Worm (Caenorhabditis elegans) whole organism, L2 larva: ENCODE results near the gene npr-38.

Experiments
- F13H6.1 ChIP-seq: sonication (generic microtip); optimal IDR thresholded peaks from 2 replicates; lab custom pipeline; 2016; ENCODE audit warnings: missing genetic modification characterization, missing compliant biosample characterization
- Y55F3AM.14 ChIP-seq: fragments of 200-800 bp; sonication (Bioruptor generic); optimal IDR thresholded peaks from 2 replicates; lab custom pipeline; 2018; ENCODE audit warnings: mild to moderate bottlenecking, missing genetic modification characterization, missing compliant biosample characterization
- alr-1 ChIP-seq: fragments of 150-350 bp; optimal IDR thresholded peaks from 2 replicates; lab custom pipeline; 2014; ENCODE audit warnings: missing biosample characterization, missing genetic modification characterization
- ama-1 ChIP-seq: fragments of 150-350 bp; optimal IDR thresholded peaks from 2 replicates; lab custom pipeline; 2018; ENCODE audit warnings: inconsistent platforms
- blmp-1 ChIP-seq: sonication (generic microtip); optimal IDR thresholded peaks from 2 replicates; lab custom pipeline; 2017; ENCODE audit warnings: missing genetic modification characterization, mild to moderate bottlenecking, missing compliant biosample characterization, antibody characterized with exemption, moderate library complexity; ENCODE audit not compliant: insufficient read depth
- ceh-16 ChIP-seq: fragments of 150-350 bp; optimal IDR thresholded peaks from 2 replicates; lab custom pipeline; 2014; ENCODE audit warnings: missing biosample characterization, missing genetic modification characterization
- crh-2 ChIP-seq: sonication (generic microtip); optimal IDR thresholded peaks from 2 replicates; lab custom pipeline; 2017; ENCODE audit warnings: missing biosample characterization, missing genetic modification characterization
- dmd-4 ChIP-seq: sonication (generic microtip); optimal IDR thresholded peaks from 2 replicates; lab custom pipeline; 2017; ENCODE audit warnings: missing biosample characterization, missing genetic modification characterization
- fos-1 ChIP-seq: fragments of 150-350 bp; optimal IDR thresholded peaks from 2 replicates; lab custom pipeline; 2014; ENCODE audit warnings: missing biosample characterization, missing genetic modification characterization
- gmeb-1 ChIP-seq: fragments of 150-350 bp; optimal IDR thresholded peaks from 2 replicates; lab custom pipeline; 2014; ENCODE audit warnings: missing biosample characterization, missing genetic modification characterization
- lin-11 ChIP-seq: fragments of 150-350 bp; sonication (generic microtip); optimal IDR thresholded peaks from 2 replicates; lab custom pipeline; 2014; ENCODE audit warnings: missing biosample characterization, missing genetic modification characterization, inconsistent platforms, mixed read lengths
- mab-5 ChIP-seq: fragments of 150-350 bp; optimal IDR thresholded peaks from 2 replicates; lab custom pipeline; 2014; ENCODE audit warnings: missing biosample characterization, missing genetic modification characterization
- nhr-10 ChIP-seq: sonication (generic microtip); optimal IDR thresholded peaks from 2 replicates; lab custom pipeline; 2017; ENCODE audit warnings: missing biosample characterization, missing genetic modification characterization
- nhr-11 ChIP-seq: fragments of 150-350 bp; optimal IDR thresholded peaks from 2 replicates; lab custom pipeline; 2014; ENCODE audit warnings: missing biosample characterization, missing genetic modification characterization
- nhr-21 ChIP-seq: fragments of 150-350 bp; optimal IDR thresholded peaks from 2 replicates; lab custom pipeline; 2014; ENCODE audit warnings: missing biosample characterization, missing genetic modification characterization
- nhr-23 ChIP-seq: fragments of 150-350 bp; optimal IDR thresholded peaks from 2 replicates; lab custom pipeline; 2014; ENCODE audit warnings: missing biosample characterization, missing genetic modification reagents, missing genetic modification characterization
- nhr-25 ChIP-seq: fragments of 150-350 bp; sonication (generic microtip); optimal IDR thresholded peaks from 3 replicates; lab custom pipeline; 2014; ENCODE audit warnings: missing biosample characterization, missing genetic modification characterization
- nhr-6 ChIP-seq: fragments of 150-350 bp; optimal IDR thresholded peaks from 2 replicates; lab custom pipeline; 2014; ENCODE audit warnings: missing biosample characterization, missing genetic modification characterization
- nhr-77 ChIP-seq: fragments of 150-350 bp; optimal IDR thresholded peaks from 2 replicates; lab custom pipeline; 2014; ENCODE audit warnings: missing biosample characterization, missing genetic modification characterization
- sem-4 ChIP-seq: fragments of 150-350 bp; optimal IDR thresholded peaks from 2 replicates; lab custom pipeline; 2014; ENCODE audit warnings: missing biosample characterization, missing genetic modification reagents, missing genetic modification characterization
- skn-1 ChIP-seq: sonication (generic microtip); optimal IDR thresholded peaks from 2 replicates; lab custom pipeline; 2017; ENCODE audit warnings: missing biosample characterization, missing genetic modification characterization
- sma-9 ChIP-seq, 2 experiments: fragments of 150-350 bp in 1 of 2; sonication (generic microtip) in 1 of 2; optimal IDR thresholded peaks; 2 replicates each; lab custom pipeline; 2014 to 2016; ENCODE audit warnings: missing genetic modification characterization in 2 of 2, mild to moderate bottlenecking in 1 of 2, missing biosample characterization in 1 of 2, missing compliant biosample characterization in 1 of 2, missing genetic modification reagents in 1 of 2, moderate library complexity in 1 of 2
- snpc-4 ChIP-seq: fragments of 150-350 bp; optimal IDR thresholded peaks from 2 replicates; lab custom pipeline; 2014; ENCODE audit warnings: missing biosample characterization, missing genetic modification characterization
- unc-62 ChIP-seq: fragments of 150-350 bp; optimal IDR thresholded peaks from 2 replicates; lab custom pipeline; 2014; ENCODE audit warnings: missing biosample characterization, missing genetic modification reagents, missing genetic modification characterization
- ztf-11 ChIP-seq: sonication (generic microtip); optimal IDR thresholded peaks from 2 replicates; lab custom pipeline; 2017; ENCODE audit warnings: missing biosample characterization, missing genetic modification characterization
- ztf-4 ChIP-seq: fragments of 150-350 bp; optimal IDR thresholded peaks from 2 replicates; lab custom pipeline; 2014; ENCODE audit warnings: missing biosample characterization, missing genetic modification characterization

Gene npr-38

DNA sequence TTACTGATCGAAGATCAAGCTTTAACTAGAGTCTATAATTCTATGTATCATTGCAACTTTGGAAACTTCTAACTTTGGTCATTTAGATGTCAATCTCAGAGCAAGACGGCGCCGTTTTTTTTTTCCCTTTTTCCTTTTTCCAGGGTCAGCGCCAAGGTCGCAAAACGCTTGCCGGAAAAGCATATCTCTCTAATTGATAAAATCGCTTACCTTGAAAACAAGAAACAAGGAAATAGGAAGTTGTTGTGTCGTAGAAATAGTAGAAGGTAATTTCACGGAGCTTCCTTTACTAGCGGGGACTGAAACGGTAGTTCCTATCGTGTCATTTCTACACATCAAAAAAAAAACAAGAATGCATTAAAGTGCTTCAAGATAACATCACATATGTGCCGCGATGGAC, 9.9 kb downstream of the npr-38 start:
- TF ChIP-seq unc-62 (GFP tag; lab: Kevin White, UChicago) (no peak), nhr-6 (tag; lab: Kevin White, UChicago) (no peak), ztf-4 (no peak), nhr-11 (tag; lab: Kevin White, UChicago) (no peak), fos-1 (tag; lab: Kevin White, UChicago) (no peak), nhr-10 (tag; lab: Kevin White, UChicago) (no peak), mab-5 (no peak), lin-11 (tag; lab: Kevin White, UChicago) (no peak), alr-1 (tag; lab: Kevin White, UChicago) (no peak), nhr-21 (no peak), ceh-16 (tag; lab: Kevin White, UChicago) (no peak), nhr-23 (tag; lab: Kevin White, UChicago) (no peak), snpc-4 (tag; lab: Kevin White, UChicago) (no peak), nhr-77 (tag; lab: Kevin White, UChicago) (no peak), skn-1 (no peak)

ce11 chrX:6323129-6323528, 11.6 kb downstream of the npr-38 start, which contains the start of gene col-167:
Gene col-167, plus strand, starts transcription at chrX:6323488.
- TF ChIP-seq nhr-25 (tag; lab: Kevin White, UChicago) (peak; percentile 59), sma-9 (GFP tag; optimal IDR thresholded peaks at IDR 0.05; lab: Kevin White, UChicago) (no peak), sma-9 (tag; optimal IDR thresholded peaks at IDR 0.05; lab: Kevin White, UChicago) (no peak)

DNA sequence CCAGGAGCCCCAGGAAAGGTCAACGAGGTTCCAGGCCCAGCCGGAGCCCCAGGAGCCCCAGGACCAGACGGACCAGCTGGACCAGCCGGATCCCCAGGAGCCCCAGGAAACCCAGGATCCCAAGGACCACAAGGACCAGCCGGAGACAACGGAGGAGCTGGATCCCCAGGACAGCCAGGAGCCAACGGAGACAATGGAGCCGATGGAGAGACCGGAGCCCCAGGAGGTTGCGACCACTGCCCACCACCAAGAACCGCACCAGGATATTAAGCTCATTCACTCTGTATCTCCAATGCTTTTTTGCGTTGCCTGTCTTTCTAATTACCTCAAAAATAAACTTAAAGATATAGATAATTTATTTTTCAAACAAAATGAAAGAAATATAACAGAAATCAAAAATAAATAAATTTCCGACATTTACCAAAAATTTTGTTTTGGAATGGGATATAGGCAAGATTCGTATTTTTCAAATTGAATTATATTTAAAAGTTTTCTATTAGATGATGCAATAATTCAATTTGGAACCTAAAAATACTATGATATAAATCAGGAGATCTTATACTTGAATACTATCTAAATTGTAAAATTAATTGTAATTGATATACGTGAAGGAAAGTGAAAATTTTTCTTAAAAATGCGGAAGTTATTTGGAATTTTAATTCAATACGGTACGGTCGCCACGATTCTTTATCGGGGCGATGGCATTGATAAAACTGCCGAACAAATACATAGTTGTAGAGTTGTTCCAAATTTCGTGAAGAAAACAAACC, 12.8 kb downstream of the npr-38 start:
- TF ChIP-seq nhr-25 (tag; lab: Kevin White, UChicago): peak; percentile 64
- TF ChIP-seq nhr-10 (tag; lab: Kevin White, UChicago): peak; percentile 19
- TF ChIP-seq Y55F3AM.14: peak; percentile 44
- peak; percentile 61 for TF ChIP-seq blmp-1 (tag; lab: Kevin White, UChicago)

DNA sequence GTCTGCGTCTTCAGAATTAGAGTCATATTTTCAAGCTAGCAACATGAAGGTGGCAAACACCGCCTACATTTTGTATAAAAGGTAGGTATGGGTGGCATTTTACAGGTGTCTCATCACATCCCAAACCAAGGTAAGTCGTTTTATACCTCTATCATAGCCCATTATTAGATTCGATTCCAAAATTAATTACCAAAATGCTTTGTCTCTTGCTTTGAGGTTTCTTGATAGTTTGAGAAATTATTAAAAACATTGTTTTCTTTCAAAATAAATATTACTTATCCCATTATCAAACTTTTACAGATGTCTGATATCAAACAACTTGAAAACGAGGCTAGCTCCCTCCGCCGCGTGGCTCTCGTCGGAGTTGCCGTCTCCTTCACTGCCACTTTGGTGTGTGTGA, 14.6 kb downstream of the npr-38 start, which contains the start of gene col-168:
Gene col-168, plus strand, starts transcription at position 301 of the 400 bp plus-strand sequence.
- TF ChIP-seq sem-4 (tag; lab: Kevin White, UChicago) (no peak), ztf-4 (no peak)

ce11 chrX:6328860-6329259, 17.4 kb downstream of the npr-38 start, which contains the start of gene col-169:
Gene col-169, plus strand, starts transcription at chrX:6329160.
- TF ChIP-seq nhr-23 (tag; lab: Kevin White, UChicago): no peak
- no peak for TF ChIP-seq nhr-10 (tag; lab: Kevin White, UChicago)
- no peak for TF ChIP-seq sma-9 (GFP tag; optimal IDR thresholded peaks at IDR 0.05; lab: Kevin White, UChicago)
- TF ChIP-seq sma-9 (tag; optimal IDR thresholded peaks at IDR 0.05; lab: Kevin White, UChicago): no peak
- no peak for TF ChIP-seq ama-1 (lab: Kevin White, UChicago)
- no peak for TF ChIP-seq dmd-4 (tag; lab: Kevin White, UChicago)
- TF ChIP-seq F13H6.1 (tag; lab: Kevin White, UChicago): no peak
- TF ChIP-seq gmeb-1 (tag; lab: Kevin White, UChicago): no peak
- TF ChIP-seq ztf-11 (tag; lab: Kevin White, UChicago): no peak
- TF ChIP-seq crh-2 (tag; lab: Kevin White, UChicago): no peak

ce11 chrX:6331409-6331808, 19.9 kb downstream of the npr-38 start, which contains the start of gene col-170:
Gene col-170, plus strand, starts transcription at chrX:6331709.
- no peak for TF ChIP-seq ztf-11 (tag; lab: Kevin White, UChicago)

- no peak for TF ChIP-seq snpc-4 (tag; lab: Kevin White, UChicago)
These were observed 22.5 kb downstream of the npr-38 start, which contains the start of gene col-171 for ce11 chrX:6333998-6334397. Gene col-171, plus strand, starts transcription at chrX:6334298.
